Worm (Caenorhabditis elegans): ENCODE measurements around the gene subs-4.

DNA sequence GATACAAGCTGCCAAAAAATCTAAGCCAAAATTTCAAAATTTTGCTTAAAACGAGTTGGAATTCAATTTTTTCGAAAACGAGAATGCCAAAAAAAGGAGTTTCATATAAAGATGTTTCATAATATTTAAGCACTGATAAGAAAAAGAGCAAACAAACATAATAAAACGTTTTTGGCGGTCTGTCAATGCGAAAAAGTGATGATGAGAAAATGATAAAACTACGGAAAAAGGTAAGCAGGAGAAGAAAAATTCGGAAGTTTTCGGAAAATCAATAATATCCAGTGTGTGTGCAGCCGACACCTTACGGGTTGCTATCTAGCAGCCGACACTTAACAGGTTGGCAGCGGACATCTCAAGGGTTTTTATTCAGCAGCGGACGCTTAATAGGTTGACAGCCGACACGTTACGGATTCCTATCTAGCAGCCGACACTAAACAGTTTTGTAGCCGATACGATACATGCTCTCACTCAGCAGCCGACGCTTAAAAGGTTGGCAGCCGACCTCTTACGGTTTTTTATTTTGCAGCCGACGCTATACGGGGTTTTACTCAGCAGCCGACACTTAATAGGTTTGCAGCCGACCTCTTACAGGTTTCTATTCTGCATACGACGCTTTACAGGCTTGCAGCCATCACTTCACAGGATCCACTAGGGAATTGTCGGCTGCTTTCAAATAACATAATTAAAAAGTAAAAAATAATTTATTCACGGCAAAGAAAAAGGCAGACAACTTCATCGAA, 9.7 kb upstream of the subs-4 start:
- TF ChIP-seq mab-5 (tag; optimal IDR thresholded peaks at IDR 0.05) (no peak), nhr-28 (tag; optimal IDR thresholded peaks at IDR 0.05) (no peak), elt-3 (tag; optimal IDR thresholded peaks at IDR 0.05) (no peak), nhr-237 (tag; optimal IDR thresholded peaks at IDR 0.05) (no peak)

All from whole organism, mixed stage, embryonic.